Fruit fly (Drosophila melanogaster): ENCODE data around the gene Npc2b.
A peak's percentile ranks its signal among the peaks of the same experiment; 100 is the strongest.

Gene Npc2b

DNA sequence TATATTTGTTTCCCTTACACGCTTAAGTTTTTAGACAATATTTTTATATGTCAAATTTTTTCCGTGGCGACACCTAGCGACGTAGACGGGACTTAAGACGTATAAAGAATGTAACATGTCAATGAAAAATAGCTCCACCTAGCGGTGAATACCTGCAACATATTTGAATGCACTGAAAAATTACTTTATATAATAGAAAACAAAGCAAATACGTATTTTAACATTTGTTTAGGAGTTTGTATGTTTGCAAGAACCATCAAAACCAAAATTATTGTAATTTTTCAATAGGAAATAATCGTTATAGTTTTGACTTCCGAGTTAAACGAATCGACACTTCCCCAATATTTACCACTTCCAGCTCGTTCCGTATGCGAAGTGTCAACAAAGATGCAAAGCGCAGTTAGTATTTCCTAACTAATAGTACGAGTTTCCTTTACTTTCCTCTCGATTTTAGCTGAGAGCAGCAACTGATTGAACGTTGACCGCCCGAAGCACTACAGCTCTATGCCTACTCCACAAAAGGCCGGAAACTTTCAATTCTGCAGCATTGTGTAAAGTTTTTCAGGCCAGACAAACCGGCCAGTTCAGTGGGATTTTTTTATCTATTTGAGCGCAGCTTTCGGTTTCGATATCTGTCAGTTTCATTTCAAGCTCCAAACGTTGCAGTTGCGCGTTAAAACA is at the start of gene Npc2b (continued):
- TF ChIP-seq grn (GFP tag; optimal IDR thresholded peaks at IDR 0.05): no peak
- peak; percentile 19 for TF ChIP-seq CG12104 (GFP tag; optimal IDR thresholded peaks at IDR 0.05)
- no peak for TF ChIP-seq CG10147 (GFP tag; optimal IDR thresholded peaks at IDR 0.05)
- no peak for TF ChIP-seq CG34224 (GFP tag; IDR thresholded peaks at IDR 0.05; ENCODE audit: partially characterized antibody)
- TF ChIP-seq Med (GFP tag): peak; percentile 92
- TF ChIP-seq Dll (GFP tag; IDR thresholded peaks at IDR 0.05; ENCODE audit: partially characterized antibody): no peak
- TF ChIP-seq sr (GFP tag; IDR thresholded peaks at IDR 0.05): no peak
- TF ChIP-seq NK7.1 (GFP tag; optimal IDR thresholded peaks at IDR 0.05): peak; percentile 32
- peak; percentile 52 for TF ChIP-seq disco-r (GFP tag; optimal IDR thresholded peaks at IDR 0.05)
- peak; percentile 17 for TF ChIP-seq CG15601 (tag; optimal IDR thresholded peaks at IDR 0.05)
- peak; percentile 23 for TF ChIP-seq Deaf1 (tag; optimal IDR thresholded peaks at IDR 0.05)
- TF ChIP-seq gce (GFP tag; IDR thresholded peaks at IDR 0.05): no peak
- TF ChIP-seq CG10959 (GFP tag; IDR thresholded peaks at IDR 0.05): 0 out of 2 replicates have a peak, but pooled peaks have one; percentile 9
- TF ChIP-seq Lpt (GFP tag; optimal IDR thresholded peaks at IDR 0.05): no peak
- TF ChIP-seq Rfx (GFP tag; IDR thresholded peaks at IDR 0.05): peak; percentile 80
- TF ChIP-seq ro (GFP tag; IDR thresholded peaks at IDR 0.05): no peak
- no peak for TF ChIP-seq CG10274 (GFP tag; optimal IDR thresholded peaks at IDR 0.05)
- TF ChIP-seq CG1529 (GFP tag; optimal IDR thresholded peaks at IDR 0.05): peak; percentile 17
- TF ChIP-seq NFAT (GFP tag; IDR thresholded peaks at IDR 0.05): peak; percentile 43; the same call in 1 of the 2 replicates
- TF ChIP-seq ttk (GFP tag; IDR thresholded peaks at IDR 0.05): no peak
- no peak for TF ChIP-seq CG1832 (GFP tag; optimal IDR thresholded peaks at IDR 0.05)
- TF ChIP-seq bsh (GFP tag; optimal IDR thresholded peaks at IDR 0.05): peak; percentile 0 to 48
- peak; percentile 49 for TF ChIP-seq Atf3 (GFP tag; optimal IDR thresholded peaks at IDR 0.05)
- no peak for TF ChIP-seq ham (GFP tag; IDR thresholded peaks at IDR 0.05)
- peak; percentile 40 for TF ChIP-seq CG17328 (GFP tag; IDR thresholded peaks at IDR 0.05)
- no peak for TF ChIP-seq nerfin-1 (tag; optimal IDR thresholded peaks at IDR 0.05)
- peak; percentile 11 for TF ChIP-seq wek (GFP tag; optimal IDR thresholded peaks at IDR 0.05)
- TF ChIP-seq vnd (GFP tag; IDR thresholded peaks at IDR 0.05; ENCODE audit: partially characterized antibody): no peak
- no peak for TF ChIP-seq rib (GFP tag; IDR thresholded peaks at IDR 0.05)
- peak; percentile 72 for TF ChIP-seq CG16813 (GFP tag; IDR thresholded peaks at IDR 0.05; ENCODE audit: partially characterized antibody)
- TF ChIP-seq CG2889 (GFP tag; IDR thresholded peaks at IDR 0.05): no peak
- TF ChIP-seq az2 (GFP tag; optimal IDR thresholded peaks at IDR 0.05): peak; percentile 64
- no peak for TF ChIP-seq Tbp (GFP tag; optimal IDR thresholded peaks at IDR 0.05)
- TF ChIP-seq CG4730 (GFP tag; IDR thresholded peaks at IDR 0.05): peak; percentile 5; the same call in 1 of the 2 replicates
- TF ChIP-seq psq (GFP tag; optimal IDR thresholded peaks at IDR 0.05): peak; percentile 18
- peak; percentile 49 for TF ChIP-seq dmrt11E (tag; optimal IDR thresholded peaks at IDR 0.05)
- peak; percentile 44 for TF ChIP-seq CG9609 (GFP tag; optimal IDR thresholded peaks at IDR 0.05)
- peak; percentile 33 for TF ChIP-seq CG18262 (tag; optimal IDR thresholded peaks at IDR 0.05)
- TF ChIP-seq row (GFP tag; IDR thresholded peaks at IDR 0.05): peak; percentile 49
- peak; percentile 30 for TF ChIP-seq CG33557 (GFP tag; optimal IDR thresholded peaks at IDR 0.05)
- peak; percentile 6 for TF ChIP-seq HmgD (GFP tag; optimal IDR thresholded peaks at IDR 0.05)
- peak; percentile 20 for TF ChIP-seq NC2α (GFP tag; optimal IDR thresholded peaks at IDR 0.05)
- TF ChIP-seq CG3838 (GFP tag; optimal IDR thresholded peaks at IDR 0.05): peak; percentile 17
- TF ChIP-seq BtbVII (GFP tag; optimal IDR thresholded peaks at IDR 0.05): peak; percentile 32
- peak; percentile 16 for TF ChIP-seq CG6765 (GFP tag; optimal IDR thresholded peaks at IDR 0.05)
- TF ChIP-seq salm (tag; optimal IDR thresholded peaks at IDR 0.05): no peak
- no peak for TF ChIP-seq lbe (GFP tag; optimal IDR thresholded peaks at IDR 0.05)
- TF ChIP-seq Fer1 (GFP tag; optimal IDR thresholded peaks at IDR 0.05): peak; percentile 59
- peak; percentile 6 for TF ChIP-seq fd3F (GFP tag; optimal IDR thresholded peaks at IDR 0.05)
- peak; percentile 49 for TF ChIP-seq D19A (tag; optimal IDR thresholded peaks at IDR 0.05)

Measured in whole organism, embryonic.